Worm (Caenorhabditis elegans) whole organism, L4/young adult: ENCODE results near the gene K02D3.1.

Experiments used
- W03F9.2 ChIP-seq: fragments of 150-350 bp; optimal IDR thresholded peaks from 2 replicates; lab custom pipeline; 2014; ENCODE audit warnings: missing biosample characterization, missing genetic modification characterization
- dao-5 ChIP-seq: sonication (generic microtip); optimal IDR thresholded peaks from 2 replicates; lab custom pipeline; 2016; ENCODE audit warnings: missing genotype, missing genetic modification characterization, moderate library complexity, missing compliant biosample characterization
- him-1 ChIP-seq: sonication (generic microtip); optimal IDR thresholded peaks from 2 replicates; lab custom pipeline; 2016; ENCODE audit warnings: missing genotype, missing genetic modification reagents, missing genetic modification characterization, missing compliant biosample characterization

The K02D3.1 gene

ce11 chrX:13754498-13754897, 47.8 kb downstream of the K02D3.1 start:
- no peak for TF ChIP-seq dao-5 (tag; lab: Kevin White, UChicago)
- TF ChIP-seq W03F9.2, result no peak
- TF ChIP-seq him-1 (tag; lab: Kevin White, UChicago), result peak; percentile 3

DNA sequence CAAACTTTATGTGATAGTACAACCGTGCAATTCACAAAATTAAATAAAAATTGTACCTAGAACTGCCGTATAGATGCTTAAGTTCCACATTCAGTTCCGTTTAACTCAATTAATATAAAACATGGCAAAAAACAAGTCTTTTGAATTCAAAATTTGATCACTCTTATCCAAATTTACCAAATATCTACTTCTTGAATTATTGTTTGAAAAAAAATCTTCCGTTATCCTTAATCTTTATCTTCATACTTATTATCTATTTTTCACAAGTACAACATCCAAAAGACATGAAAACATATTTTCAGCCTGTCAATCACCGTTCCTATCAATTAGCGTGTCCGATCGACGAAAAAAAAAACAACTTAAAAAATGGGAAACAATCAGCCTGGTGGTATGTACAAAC, 48.8 kb downstream of the K02D3.1 start, which contains the start of gene aakb-1:
Gene aakb-1, plus strand, starts transcription at position 301 of the 400 bp plus-strand sequence.
- no peak for TF ChIP-seq W03F9.2
- TF ChIP-seq dao-5 (tag; lab: Kevin White, UChicago), result no peak
- no peak for TF ChIP-seq him-1 (tag; lab: Kevin White, UChicago)
